Worm (Caenorhabditis elegans) whole organism, L2 larva: ENCODE data around the gene rad-51.

ENCODE experiments used
- alr-1 ChIP-seq: fragments of 150-350 bp; optimal IDR thresholded peaks from 2 replicates; lab custom pipeline; 2014; ENCODE audit warnings: missing biosample characterization, missing genetic modification characterization
- ama-1 ChIP-seq: fragments of 150-350 bp; optimal IDR thresholded peaks from 2 replicates; lab custom pipeline; 2018; ENCODE audit warnings: inconsistent platforms
- elt-3 ChIP-seq: sonication (generic microtip); optimal IDR thresholded peaks from 2 replicates; lab custom pipeline; 2017; ENCODE audit warnings: missing biosample characterization, missing genetic modification characterization
- gmeb-1 ChIP-seq: fragments of 150-350 bp; optimal IDR thresholded peaks from 2 replicates; lab custom pipeline; 2014; ENCODE audit warnings: missing biosample characterization, missing genetic modification characterization
- lin-13 ChIP-seq: fragments of 150-350 bp; optimal IDR thresholded peaks from 2 replicates; lab custom pipeline; 2014; ENCODE audit warnings: missing biosample characterization, missing genetic modification reagents, missing genetic modification characterization
- mdl-1 ChIP-seq, 2 experiments: fragments of 150-350 bp in 1 of 2; sonication (generic microtip) in 1 of 2; optimal IDR thresholded peaks; 2 replicates each; lab custom pipeline; 2017; ENCODE audit warnings: missing biosample characterization in 2 of 2, missing genetic modification characterization in 2 of 2
- nhr-10 ChIP-seq: sonication (generic microtip); optimal IDR thresholded peaks from 2 replicates; lab custom pipeline; 2017; ENCODE audit warnings: missing biosample characterization, missing genetic modification characterization
- nhr-11 ChIP-seq: fragments of 150-350 bp; optimal IDR thresholded peaks from 2 replicates; lab custom pipeline; 2014; ENCODE audit warnings: missing biosample characterization, missing genetic modification characterization
- nhr-21 ChIP-seq: fragments of 150-350 bp; optimal IDR thresholded peaks from 2 replicates; lab custom pipeline; 2014; ENCODE audit warnings: missing biosample characterization, missing genetic modification characterization
- nhr-23 ChIP-seq: fragments of 150-350 bp; optimal IDR thresholded peaks from 2 replicates; lab custom pipeline; 2014; ENCODE audit warnings: missing biosample characterization, missing genetic modification reagents, missing genetic modification characterization
- nhr-237 ChIP-seq: fragments of 150-350 bp; optimal IDR thresholded peaks from 2 replicates; lab custom pipeline; 2014; ENCODE audit warnings: missing biosample characterization, missing genetic modification characterization
- nhr-77 ChIP-seq: fragments of 150-350 bp; optimal IDR thresholded peaks from 2 replicates; lab custom pipeline; 2014; ENCODE audit warnings: missing biosample characterization, missing genetic modification characterization
- unc-39 ChIP-seq: fragments of 150-350 bp; optimal IDR thresholded peaks from 2 replicates; lab custom pipeline; 2014; ENCODE audit warnings: missing biosample characterization, missing genetic modification characterization
- unc-62 ChIP-seq: fragments of 150-350 bp; optimal IDR thresholded peaks from 2 replicates; lab custom pipeline; 2014; ENCODE audit warnings: missing biosample characterization, missing genetic modification reagents, missing genetic modification characterization

ce11 chrIV:10275050-10275449 lies 9.0 kb downstream of the rad-51 start:
- TF ChIP-seq nhr-11 (tag; lab: Kevin White, UChicago) (no peak), alr-1 (tag; lab: Kevin White, UChicago) (no peak), nhr-237 (no peak), unc-39 (tag; lab: Kevin White, UChicago) (no peak), nhr-77 (tag; lab: Kevin White, UChicago) (no peak), elt-3 (tag; lab: Kevin White, UChicago) (no peak), nhr-23 (no peak), ama-1 (lab: Kevin White, UChicago) (no peak), nhr-21 (tag; lab: Kevin White, UChicago) (no peak), nhr-10 (tag; lab: Kevin White, UChicago) (no peak), mdl-1 (tag; optimal IDR thresholded peaks at IDR 0.05; lab: Kevin White, UChicago) (no peak), gmeb-1 (no peak), unc-62 (GFP tag; lab: Kevin White, UChicago) (no peak), lin-13 (GFP tag; lab: Kevin White, UChicago) (no peak)
